Fruit fly (Drosophila melanogaster) whole organism, embryonic: ENCODE data around the gene trk.
A peak's percentile ranks its signal among the peaks of the same experiment; 100 is the strongest.

Experiments
- Awh ChIP-seq: fragments of 200-800 bp; sonication (Bioruptor generic); IDR thresholded peaks from 2 replicates; pipeline ENCODE4, ENCODE4 v1.3.6; 2022; ENCODE audit warnings: missing biosample characterization, missing genetic modification characterization
- CG10267 ChIP-seq: fragments of 200-800 bp; sonication (Bioruptor generic); optimal IDR thresholded peaks from 2 replicates; lab custom pipeline; 2018; ENCODE audit warnings: missing biosample characterization, mild to moderate bottlenecking, missing genetic modification characterization, moderate library complexity
- CG10274 ChIP-seq: fragments of 200-800 bp; sonication (Bioruptor generic); optimal IDR thresholded peaks from 3 replicates; lab custom pipeline; 2017; ENCODE audit warnings: missing biosample characterization, mild to moderate bottlenecking, missing genetic modification characterization
- CG10366 ChIP-seq: fragments of 200-800 bp; sonication (Bioruptor generic); IDR thresholded peaks from 2 replicates; pipeline ENCODE4 v1.3.6; 2022; ENCODE audit warnings: missing biosample characterization, missing genetic modification characterization
- CG10979 ChIP-seq: fragments of 200-800 bp; sonication (Bioruptor generic); optimal IDR thresholded peaks from 2 replicates; lab custom pipeline; 2018; ENCODE audit warnings: missing biosample characterization, mild to moderate bottlenecking, missing genetic modification characterization, moderate library complexity
- CG11504 ChIP-seq: fragments of 200-800 bp; sonication (Bioruptor generic); optimal IDR thresholded peaks from 3 replicates; lab custom pipeline; 2019; ENCODE audit warnings: missing biosample characterization, mild to moderate bottlenecking, missing genetic modification characterization, moderate library complexity
- CG13123 ChIP-seq: fragments of 200-800 bp; sonication (Bioruptor generic); optimal IDR thresholded peaks from 2 replicates; lab custom pipeline; 2016; ENCODE audit warnings: missing biosample characterization, missing genetic modification characterization
- CG13624 ChIP-seq: fragments of 200-800 bp; sonication (Bioruptor generic); optimal IDR thresholded peaks from 2 replicates; lab custom pipeline; 2016; ENCODE audit warnings: missing biosample characterization, missing genetic modification characterization
- CG14965 ChIP-seq: fragments of 200-800 bp; sonication (Bioruptor generic); optimal IDR thresholded peaks from 2 replicates; lab custom pipeline; 2016; ENCODE audit warnings: missing biosample characterization, missing genetic modification characterization, borderline replicate concordance
- CG1647 ChIP-seq: fragments of 200-800 bp; sonication (Bioruptor generic); optimal IDR thresholded peaks from 3 replicates; lab custom pipeline; 2016; ENCODE audit warnings: missing biosample characterization, missing genetic modification characterization
- CG17359 ChIP-seq: fragments of 200-800 bp; sonication (Bioruptor generic); optimal IDR thresholded peaks from 3 replicates; lab custom pipeline; 2018; ENCODE audit warnings: missing biosample characterization, mild to moderate bottlenecking, missing genetic modification characterization, moderate library complexity
- CG17612 ChIP-seq: fragments of 200-800 bp; sonication (Bioruptor generic); IDR thresholded peaks from 2 replicates; pipeline ENCODE4 v1.3.6; 2022; ENCODE audit warnings: missing biosample characterization, missing genetic modification characterization
- CG18619 ChIP-seq: fragments of 200-800 bp; sonication (Bioruptor generic); optimal IDR thresholded peaks from 3 replicates; lab custom pipeline; 2017; ENCODE audit warnings: missing biosample characterization, mild to moderate bottlenecking, missing genetic modification characterization
- CG2129 ChIP-seq: fragments of 200-800 bp; sonication (Bioruptor generic); IDR thresholded peaks from 2 replicates; pipeline ENCODE4 v1.3.6; 2022; ENCODE audit warnings: missing biosample characterization, missing genetic modification characterization; ENCODE audit not compliant: partially characterized antibody
- CG31441 ChIP-seq: fragments of 200-800 bp; sonication (Bioruptor generic); IDR thresholded peaks from 2 replicates; pipeline ENCODE4 v1.3.6; 2022; ENCODE audit warnings: missing biosample characterization, missing genetic modification characterization
- CG3281 ChIP-seq: fragments of 200-800 bp; sonication (Bioruptor generic); optimal IDR thresholded peaks from 3 replicates; lab custom pipeline; 2017; ENCODE audit warnings: missing biosample characterization, mild to moderate bottlenecking, missing genetic modification characterization
- CG4424 ChIP-seq: fragments of 200-800 bp; sonication (Bioruptor generic); optimal IDR thresholded peaks from 3 replicates; lab custom pipeline; 2016; ENCODE audit warnings: missing biosample characterization, missing genetic modification characterization
- CG4730 ChIP-seq: fragments of 200-800 bp; sonication (Bioruptor generic); IDR thresholded peaks from 2 replicates; pipeline ENCODE4 v1.3.6; 2022; ENCODE audit warnings: missing biosample characterization, missing genetic modification characterization
- CG6791 ChIP-seq: fragments of 200-800 bp; sonication (Bioruptor generic); IDR thresholded peaks from 3 replicates; pipeline ENCODE4 v1.3.6; 2022; ENCODE audit warnings: missing biosample characterization, missing genetic modification characterization; ENCODE audit not compliant: partially characterized antibody
- CG7839 ChIP-seq: fragments of 200-800 bp; sonication (Bioruptor generic); optimal IDR thresholded peaks from 3 replicates; lab custom pipeline; 2018; ENCODE audit warnings: missing biosample characterization, mild to moderate bottlenecking, missing genetic modification characterization, moderate library complexity
- CG8765 ChIP-seq: fragments of 200-800 bp; sonication (Bioruptor generic); IDR thresholded peaks from 2 replicates; pipeline ENCODE4 v1.3.6; 2022; ENCODE audit warnings: missing biosample characterization, missing genetic modification characterization
- CHES-1-like ChIP-seq: fragments of 200-800 bp; sonication (Bioruptor generic); optimal IDR thresholded peaks from 2 replicates; lab custom pipeline; 2016; ENCODE audit warnings: missing biosample characterization, missing genetic modification characterization
- Doc2 ChIP-seq: fragments of 200-800 bp; sonication (Bioruptor generic); IDR thresholded peaks from 2 replicates; pipeline ENCODE4 v1.3.6; 2022; ENCODE audit warnings: missing biosample characterization, missing genetic modification characterization
- Gug ChIP-seq: fragments of 200-800 bp; sonication (Bioruptor generic); IDR thresholded peaks from 4 replicates; pipeline ENCODE4 v1.3.6; 2022; ENCODE audit warnings: missing biosample characterization, missing genetic modification characterization
- HHEX ChIP-seq: fragments of 200-800 bp; sonication (Bioruptor generic); optimal IDR thresholded peaks from 3 replicates; lab custom pipeline; 2017; ENCODE audit warnings: missing biosample characterization, mild to moderate bottlenecking, missing genetic modification characterization, missing genetic modification reagents
- Hr39 ChIP-seq: fragments of >200 bp; optimal IDR thresholded peaks from 2 replicates; lab custom pipeline; 2017
- Lpt ChIP-seq: fragments of >200 bp; optimal IDR thresholded peaks from 2 replicates; lab custom pipeline; 2018; ENCODE audit warnings: missing biosample characterization, missing genetic modification characterization
- NC2α ChIP-seq: fragments of 200-800 bp; sonication (Bioruptor generic); optimal IDR thresholded peaks from 2 replicates; lab custom pipeline; 2016; ENCODE audit warnings: missing biosample characterization, missing genetic modification characterization
- Taf1 ChIP-seq: fragments of 200-800 bp; sonication (Bioruptor generic); IDR thresholded peaks from 2 replicates; pipeline ENCODE4 v1.3.6; 2022; ENCODE audit warnings: missing biosample characterization, missing genetic modification characterization
- YL-1 ChIP-seq: fragments of 200-800 bp; sonication (Bioruptor generic); optimal IDR thresholded peaks from 3 replicates; lab custom pipeline; 2017; ENCODE audit warnings: missing biosample characterization, mild to moderate bottlenecking, missing genetic modification characterization
- al ChIP-seq: fragments of 200-800 bp; sonication (Bioruptor generic); IDR thresholded peaks from 2 replicates; pipeline ENCODE4 v1.3.6; 2022; ENCODE audit warnings: missing biosample characterization, missing genetic modification characterization
- ap ChIP-seq: fragments of 200-800 bp; sonication (Bioruptor generic); IDR thresholded peaks from 2 replicates; pipeline ENCODE4 v1.3.6; 2022; ENCODE audit warnings: missing biosample characterization, missing genetic modification characterization
- ash1 ChIP-seq: fragments of 200-800 bp; sonication (Bioruptor generic); optimal IDR thresholded peaks from 2 replicates; lab custom pipeline; 2018; ENCODE audit warnings: missing biosample characterization, mild to moderate bottlenecking, missing genetic modification characterization
- btn ChIP-seq: fragments of 200-800 bp; sonication (Bioruptor generic); optimal IDR thresholded peaks from 2 replicates; lab custom pipeline; 2016; ENCODE audit warnings: missing biosample characterization, missing genetic modification characterization
- emc ChIP-seq: fragments of 200-800 bp; sonication (Bioruptor generic); optimal IDR thresholded peaks from 2 replicates; lab custom pipeline; 2016; ENCODE audit warnings: missing biosample characterization, missing genetic modification characterization
- esg ChIP-seq: fragments of 200-800 bp; sonication (Bioruptor generic); conservative IDR thresholded peaks from 2 replicates; pipeline ENCODE4 v1.3.6; 2022; ENCODE audit warnings: missing biosample characterization, missing genetic modification characterization
- eyg ChIP-seq: fragments of 200-800 bp; sonication (Bioruptor generic); optimal IDR thresholded peaks from 3 replicates; lab custom pipeline; 2016; ENCODE audit warnings: missing biosample characterization, missing genetic modification characterization
- fd64A ChIP-seq: fragments of 200-800 bp; sonication (Bioruptor generic); optimal IDR thresholded peaks from 3 replicates; lab custom pipeline; 2018; ENCODE audit warnings: missing biosample characterization, mild to moderate bottlenecking, missing genetic modification characterization
- kah ChIP-seq: fragments of 200-800 bp; sonication (Bioruptor generic); optimal IDR thresholded peaks from 2 replicates; lab custom pipeline; 2018; ENCODE audit warnings: missing biosample characterization, mild to moderate bottlenecking, missing genetic modification characterization
- knrl ChIP-seq: fragments of 200-800 bp; sonication (Bioruptor generic); IDR thresholded peaks from 3 replicates; pipeline ENCODE4 v1.3.6; 2022; ENCODE audit warnings: missing biosample characterization, missing genetic modification characterization; ENCODE audit not compliant: partially characterized antibody
- nmo ChIP-seq: fragments of 200-800 bp; sonication (Bioruptor generic); optimal IDR thresholded peaks from 2 replicates; lab custom pipeline; 2018; ENCODE audit warnings: missing biosample characterization, mild to moderate bottlenecking, missing genetic modification characterization, moderate library complexity
- pfk ChIP-seq: fragments of 200-800 bp; sonication (Bioruptor generic); optimal IDR thresholded peaks from 2 replicates; lab custom pipeline; 2018; ENCODE audit warnings: missing biosample characterization, mild to moderate bottlenecking, missing genetic modification characterization, moderate library complexity
- pho ChIP-seq: fragments of 200-800 bp; sonication (Bioruptor generic); optimal IDR thresholded peaks from 2 replicates; lab custom pipeline; 2016; ENCODE audit warnings: missing biosample characterization, missing genetic modification characterization
- prd ChIP-seq, 3 experiments: fragments of >200 bp in 2 of 3; fragments of 200-800 bp in 1 of 3; sonication (Bioruptor generic) in 1 of 3; optimal IDR thresholded peaks in 2 of 3; IDR thresholded peaks in 1 of 3; 2 replicates in 2 of 3; 3 replicates in 1 of 3; pipeline versions ENCODE4 v1.3.6 to Lab custom; 2017 to 2022; ENCODE audit warnings: missing biosample characterization in 1 of 3, missing genetic modification characterization in 1 of 3
- rib ChIP-seq: fragments of 200-800 bp; sonication (Bioruptor generic); IDR thresholded peaks from 2 replicates; pipeline ENCODE4 v1.3.6; 2022; ENCODE audit warnings: missing biosample characterization, missing genetic modification characterization
- sens ChIP-seq: fragments of 200-800 bp; sonication (Bioruptor generic); peaks from one replicate; lab custom pipeline; 2016; ENCODE audit warnings: missing biosample characterization, missing genetic modification characterization
- sisA ChIP-seq: fragments of 200-800 bp; sonication (Bioruptor generic); IDR thresholded peaks from 2 replicates; pipeline ENCODE4 v1.3.6; 2022; ENCODE audit warnings: missing biosample characterization, missing genetic modification characterization
- tin ChIP-seq: fragments of 200-800 bp; sonication (Bioruptor generic); optimal IDR thresholded peaks from 3 replicates; lab custom pipeline; 2016; ENCODE audit warnings: missing biosample characterization, missing genetic modification characterization
- tio ChIP-seq: fragments of 200-800 bp; sonication (Bioruptor generic); optimal IDR thresholded peaks from 2 replicates; lab custom pipeline; 2017; ENCODE audit warnings: missing biosample characterization, missing genetic modification characterization, inconsistent platforms
- tup ChIP-seq: fragments of 200-800 bp; sonication (Bioruptor generic); optimal IDR thresholded peaks from 2 replicates; lab custom pipeline; 2016; ENCODE audit warnings: missing biosample characterization, mild to moderate bottlenecking, missing genetic modification characterization, moderate library complexity
- wor ChIP-seq: fragments of 200-800 bp; sonication (Bioruptor generic); IDR thresholded peaks from 2 replicates; pipeline ENCODE4 v1.3.6; 2022; ENCODE audit warnings: missing biosample characterization, missing genetic modification characterization
- zen2 ChIP-seq: fragments of 200-800 bp; sonication (Bioruptor generic); IDR thresholded peaks from 3 replicates; pipeline ENCODE4 v1.3.6; 2022; ENCODE audit warnings: missing biosample characterization, missing genetic modification characterization; ENCODE audit not compliant: partially characterized antibody

trk gene

DNA sequence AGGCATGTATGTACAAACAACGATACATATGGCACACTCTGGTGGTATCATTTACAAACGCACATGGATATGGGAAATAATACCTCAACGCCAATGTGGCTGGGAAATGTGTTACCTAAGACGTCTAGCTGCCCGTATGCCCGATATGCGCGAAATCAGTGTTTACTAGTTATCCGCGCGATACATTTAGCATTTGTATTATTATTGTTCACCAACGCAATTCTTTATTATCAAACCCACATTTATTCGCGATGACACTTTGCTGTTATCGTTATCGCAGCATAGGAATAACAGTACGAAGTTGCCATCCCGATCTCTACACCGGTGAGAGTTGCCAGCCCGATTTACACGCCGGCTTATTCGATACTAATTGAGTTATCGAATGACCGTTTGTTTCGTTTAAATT is 25.3 kb downstream of the trk start, which contains the start of gene chico (continued):
- TF ChIP-seq Lpt (GFP tag; lab: Kevin White, UChicago) (no peak), CG7839 (tag; lab: Kevin White, UChicago) (no peak), NC2α (no peak), pfk (GFP tag; lab: Kevin White, UChicago) (peak; percentile 68), CG17612 (GFP tag; lab: Robert Waterston, UW) (no peak), CG13123 (GFP tag; lab: Kevin White, UChicago) (no peak), CG8765 (GFP tag; lab: Robert Waterston, UW) (no peak), zen2 (no peak; the same call in 2 of the 3 replicates), nmo (GFP tag; lab: Kevin White, UChicago) (peak; percentile 63), HHEX (GFP tag; lab: Kevin White, UChicago) (no peak), tio (GFP tag; lab: Kevin White, UChicago) (no peak), CG6791 (GFP tag; lab: Robert Waterston, UW) (peak; percentile 89), CG31441 (GFP tag; lab: Robert Waterston, UW) (no peak), CG13624 (peak; percentile 68), CG18619 (GFP tag; lab: Kevin White, UChicago) (no peak), knrl (no peak; the same call in 2 of the 3 replicates), pho (GFP tag; lab: Kevin White, UChicago) (no peak), emc (GFP tag; lab: Kevin White, UChicago) (no peak), CG10979 (tag; lab: Kevin White, UChicago) (no peak), Gug (GFP tag; lab: Robert Waterston, UW) (no peak), prd (optimal IDR thresholded peaks at IDR 0.05; lab: Kevin White, UChicago) (no peak), prd (GFP tag; IDR thresholded peaks at IDR 0.05; lab: Robert Waterston, UW) (no peak), CG4730 (GFP tag; lab: Robert Waterston, UW) (no peak), CG2129 (GFP tag; lab: Robert Waterston, UW) (no peak), Taf1 (GFP tag; lab: Robert Waterston, UW) (no peak), kah (no peak), CG10366 (GFP tag; lab: Robert Waterston, UW) (no peak), CG1647 (GFP tag; lab: Kevin White, UChicago) (no peak), wor (GFP tag; lab: Robert Waterston, UW) (no peak), CG10267 (tag; lab: Kevin White, UChicago) (peak; percentile 52), sens (no peak), CG4424 (peak; percentile 29), sisA (no peak), ap (no peak), CG10274 (GFP tag; lab: Kevin White, UChicago) (no peak), fd64A (no peak), eyg (GFP tag; lab: Kevin White, UChicago) (no peak), Awh (GFP tag; lab: Robert Waterston, UW) (no peak), CG14965 (GFP tag; lab: Kevin White, UChicago) (no peak), tin (GFP tag; lab: Kevin White, UChicago) (no peak), CHES-1-like (peak; percentile 18), Doc2 (GFP tag; lab: Robert Waterston, UW) (no peak), CG17359 (no peak), Hr39 (lab: Kevin White, UChicago) (no peak), YL-1 (GFP tag; lab: Kevin White, UChicago) (peak; percentile 62), ash1 (no peak), tup (GFP tag; lab: Kevin White, UChicago) (no peak), CG11504 (no peak), rib (GFP tag; lab: Robert Waterston, UW) (no peak), esg (no peak), CG3281 (GFP tag; lab: Kevin White, UChicago) (no peak), btn (GFP tag; lab: Kevin White, UChicago) (no peak), al (GFP tag; lab: Robert Waterston, UW) (no peak)
